Worm (Caenorhabditis elegans) whole organism, young adult: Measurements from ENCODE around the gene Y105C5B.9.

ENCODE experiments used
- B0019.2 ChIP-seq: fragments of 200-800 bp; sonication (Bioruptor generic); conservative IDR thresholded peaks from 2 replicates; pipeline ENCODE4 v1.3.6; 2022; ENCODE audit warnings: missing genetic modification reagents, missing genetic modification characterization, missing compliant biosample characterization
- B0261.1 ChIP-seq: sonication (generic microtip); optimal IDR thresholded peaks from 2 replicates; lab custom pipeline; 2016; ENCODE audit warnings: mild to moderate bottlenecking, missing genetic modification characterization, moderate library complexity, missing compliant biosample characterization
- D2030.7 ChIP-seq: fragments of 200-800 bp; sonication (Bioruptor generic); IDR thresholded peaks from 2 replicates; pipeline ENCODE4 v1.3.6; 2022; ENCODE audit warnings: missing genetic modification reagents, missing genetic modification characterization, missing compliant biosample characterization
- F39B2.1 ChIP-seq: fragments of 200-800 bp; sonication (Bioruptor generic); IDR thresholded peaks from 2 replicates; pipeline ENCODE4 v1.3.6; 2022; ENCODE audit warnings: missing genetic modification reagents, missing genetic modification characterization, missing compliant biosample characterization
- F57C9.4 ChIP-seq: sonication (generic microtip); optimal IDR thresholded peaks from 2 replicates; lab custom pipeline; 2017; ENCODE audit warnings: mild to moderate bottlenecking, missing genetic modification characterization, missing compliant biosample characterization
- Y56A3A.18 ChIP-seq: fragments of 200-800 bp; sonication (Bioruptor generic); IDR thresholded peaks from 2 replicates; pipeline ENCODE4 v1.3.6; 2022; ENCODE audit warnings: missing genetic modification reagents, missing genetic modification characterization, missing compliant biosample characterization
- akir-1 ChIP-seq: fragments of 200-800 bp; sonication (Bioruptor generic); optimal IDR thresholded peaks from 2 replicates; lab custom pipeline; 2018; ENCODE audit warnings: mild to moderate bottlenecking, missing genetic modification characterization, moderate library complexity, missing compliant biosample characterization
- ama-1 ChIP-seq, 3 experiments: fragments of 150-350 bp in 1 of 3; sonication (generic microtip) in 2 of 3; optimal IDR thresholded peaks; 2 replicates each; lab custom pipeline; 2014 to 2018; ENCODE audit warnings: missing biosample characterization in 2 of 3, missing genetic modification characterization in 2 of 3, missing genetic modification reagents in 2 of 3
- aptf-2 ChIP-seq: fragments of 200-800 bp; sonication (Bioruptor generic); conservative IDR thresholded peaks from 2 replicates; pipeline ENCODE4 v1.3.6; 2022; ENCODE audit warnings: missing genetic modification reagents, missing genetic modification characterization, missing compliant biosample characterization
- attf-6 ChIP-seq: fragments of 200-800 bp; sonication (Bioruptor generic); IDR thresholded peaks from 2 replicates; pipeline ENCODE4 v1.3.6; 2022; ENCODE audit warnings: missing genetic modification reagents, missing genetic modification characterization, missing compliant biosample characterization
- ceh-27 ChIP-seq: fragments of 200-800 bp; sonication (Bioruptor generic); optimal IDR thresholded peaks from 2 replicates; lab custom pipeline; 2018; ENCODE audit warnings: mild to moderate bottlenecking, missing genetic modification characterization, moderate library complexity, missing compliant biosample characterization
- ceh-40 ChIP-seq: fragments of 200-800 bp; sonication (Bioruptor generic); IDR thresholded peaks from 2 replicates; pipeline ENCODE4 v1.3.6; 2022; ENCODE audit warnings: missing genetic modification characterization, missing compliant biosample characterization
- die-1 ChIP-seq: sonication (generic microtip); optimal IDR thresholded peaks from 2 replicates; lab custom pipeline; 2016; ENCODE audit warnings: missing genotype, mild to moderate bottlenecking, missing genetic modification characterization, missing compliant biosample characterization
- dox-1 ChIP-seq: fragments of 200-800 bp; sonication (Bioruptor generic); IDR thresholded peaks from 2 replicates; pipeline ENCODE4 v1.3.6; 2022; ENCODE audit warnings: missing genetic modification reagents, missing genetic modification characterization, missing compliant biosample characterization
- egl-18 ChIP-seq: fragments of 200-800 bp; sonication (Bioruptor generic); IDR thresholded peaks from 2 replicates; pipeline ENCODE4 v1.3.6; 2022; ENCODE audit warnings: missing genetic modification reagents, missing genetic modification characterization, missing compliant biosample characterization
- egl-44 ChIP-seq: fragments of 200-800 bp; sonication (Bioruptor generic); IDR thresholded peaks from 2 replicates; pipeline ENCODE4 v1.3.6; 2022; ENCODE audit warnings: missing genetic modification reagents, missing genetic modification characterization, missing compliant biosample characterization
- him-1 ChIP-seq: sonication (generic microtip); optimal IDR thresholded peaks from 2 replicates; lab custom pipeline; 2016; ENCODE audit warnings: missing genotype, missing genetic modification reagents, missing genetic modification characterization, missing compliant biosample characterization
- hlh-26 ChIP-seq: fragments of 200-800 bp; sonication (Bioruptor generic); conservative IDR thresholded peaks from 2 replicates; pipeline ENCODE4 v1.3.6; 2022; ENCODE audit warnings: missing genetic modification reagents, missing genetic modification characterization, missing compliant biosample characterization
- hmg-1.2 ChIP-seq: fragments of 200-800 bp; sonication (Bioruptor generic); IDR thresholded peaks from 2 replicates; pipeline ENCODE4 v1.3.6; 2022; ENCODE audit warnings: missing genetic modification reagents, missing genetic modification characterization, missing compliant biosample characterization
- hsf-1 ChIP-seq: fragments of 200-800 bp; sonication (Bioruptor generic); IDR thresholded peaks from 2 replicates; pipeline ENCODE4 v1.3.6; 2022; ENCODE audit warnings: missing genetic modification reagents, missing genetic modification characterization, missing compliant biosample characterization
- lin-26 ChIP-seq: fragments of 200-800 bp; sonication (Bioruptor generic); IDR thresholded peaks from 2 replicates; pipeline ENCODE4 v1.3.6; 2022; ENCODE audit warnings: missing genetic modification reagents, missing genetic modification characterization, missing compliant biosample characterization
- lir-1 ChIP-seq: fragments of 200-800 bp; sonication (Bioruptor generic); conservative IDR thresholded peaks from 2 replicates; pipeline ENCODE4 v1.3.6; 2022; ENCODE audit warnings: missing genetic modification reagents, missing genetic modification characterization, missing compliant biosample characterization
- mel-28 ChIP-seq: sonication (generic microtip); optimal IDR thresholded peaks from 2 replicates; lab custom pipeline; 2016; ENCODE audit warnings: borderline replicate concordance, mild to moderate bottlenecking, missing genetic modification characterization, missing compliant biosample characterization
- nhr-120 ChIP-seq: fragments of 200-800 bp; sonication (Bioruptor generic); IDR thresholded peaks from 2 replicates; pipeline ENCODE4 v1.3.6; 2022; ENCODE audit warnings: missing genetic modification characterization, missing compliant biosample characterization
- nhr-27 ChIP-seq: fragments of 200-800 bp; sonication (Bioruptor generic); optimal IDR thresholded peaks from 2 replicates; lab custom pipeline; 2018; ENCODE audit warnings: mild to moderate bottlenecking, missing genetic modification characterization, moderate library complexity, missing compliant biosample characterization
- nhr-80 ChIP-seq: sonication (generic microtip); optimal IDR thresholded peaks from 2 replicates; lab custom pipeline; 2016; ENCODE audit warnings: missing genetic modification characterization, missing compliant biosample characterization
- nhr-90 ChIP-seq: sonication (generic microtip); optimal IDR thresholded peaks from 2 replicates; lab custom pipeline; 2016; ENCODE audit warnings: missing genotype, mild to moderate bottlenecking, missing genetic modification characterization, missing compliant biosample characterization
- pha-4 ChIP-seq: fragments of 150-350 bp; sonication (generic microtip); optimal IDR thresholded peaks from 2 replicates; lab custom pipeline; 2014; ENCODE audit warnings: missing biosample characterization, missing genetic modification reagents, missing genetic modification characterization
- repo-1 ChIP-seq: sonication (generic microtip); optimal IDR thresholded peaks from 2 replicates; lab custom pipeline; 2017; ENCODE audit warnings: mild to moderate bottlenecking, missing genetic modification characterization, missing compliant biosample characterization
- rpc-1 ChIP-seq, 2 experiments: fragments of 150-350 bp in 1 of 2; sonication (generic microtip) in 1 of 2; optimal IDR thresholded peaks; 2 replicates each; lab custom pipeline; 2014 to 2018; ENCODE audit warnings: missing biosample characterization in 1 of 2, missing genetic modification characterization in 1 of 2, missing genetic modification reagents in 1 of 2, missing genotype in 1 of 2
- sea-2 ChIP-seq: fragments of 200-800 bp; sonication (Bioruptor generic); IDR thresholded peaks from 2 replicates; pipeline ENCODE4 v1.3.6; 2022; ENCODE audit warnings: missing genetic modification characterization, missing compliant biosample characterization
- snpc-1.1 ChIP-seq: sonication (generic microtip); optimal IDR thresholded peaks from 2 replicates; lab custom pipeline; 2017; ENCODE audit warnings: missing genetic modification characterization, mild to moderate bottlenecking, missing compliant biosample characterization, antibody characterized with exemption, moderate library complexity, missing genotype, missing genetic modification reagents; ENCODE audit not compliant: insufficient read depth
- snpc-4 ChIP-seq, 5 experiments: fragments of 150-350 bp in 1 of 5; sonication (generic microtip) in 4 of 5; optimal IDR thresholded peaks; 2 replicates each; lab custom pipeline; 2014 to 2018; ENCODE audit warnings: missing genetic modification characterization in 5 of 5, missing biosample characterization in 3 of 5, antibody characterized with exemption in 2 of 5, mild to moderate bottlenecking in 2 of 5, missing compliant biosample characterization in 2 of 5, missing genotype in 2 of 5, moderate library complexity in 2 of 5, missing genetic modification reagents in 1 of 5
- zfh-2 ChIP-seq: fragments of 200-800 bp; sonication (Bioruptor generic); conservative IDR thresholded peaks from 2 replicates; pipeline ENCODE4 v1.3.6; 2022; ENCODE audit warnings: missing genetic modification reagents, missing genetic modification characterization, missing compliant biosample characterization
- ztf-18 ChIP-seq: sonication (generic microtip); optimal IDR thresholded peaks from 2 replicates; lab custom pipeline; 2016; ENCODE audit warnings: missing genotype, mild to moderate bottlenecking, missing genetic modification characterization, missing compliant biosample characterization
- ztf-25 ChIP-seq: fragments of 200-800 bp; sonication (Bioruptor generic); IDR thresholded peaks from 2 replicates; pipeline ENCODE4 v1.3.6; 2022; ENCODE audit warnings: missing genetic modification reagents, missing genetic modification characterization, missing compliant biosample characterization
- ztf-3 ChIP-seq: fragments of 200-800 bp; sonication (Bioruptor generic); optimal IDR thresholded peaks from 2 replicates; lab custom pipeline; 2018; ENCODE audit warnings: mild to moderate bottlenecking, missing genetic modification characterization, missing compliant biosample characterization

The Y105C5B.9 gene

ce11 chrIV:15933814-15934213 lies 3.4 kb downstream of the Y105C5B.9 start, which contains the start of gene srv-16:
Gene srv-16, minus strand, starts transcription at chrIV:15933914.
- TF ChIP-seq ceh-40 (GFP tag; lab: Robert Waterston, UW) (no peak), Y56A3A.18 (no peak), snpc-4 (GFP tag; optimal IDR thresholded peaks at IDR 0.05; lab: Kevin White, UChicago) (no peak), snpc-4 (tag; optimal IDR thresholded peaks at IDR 0.05; lab: Kevin White, UChicago) (peak in 1 of 4 experiments; percentile 44)
- TF ChIP-seq, all 124 proteins: peak for 1

- TF ChIP-seq nhr-80 (tag; lab: Kevin White, UChicago) (no peak), snpc-4 (GFP tag; optimal IDR thresholded peaks at IDR 0.05; lab: Kevin White, UChicago) (no peak), snpc-4 (tag; optimal IDR thresholded peaks at IDR 0.05; lab: Kevin White, UChicago) (peak in 1 of 4 experiments; percentile 81)
These were observed 6.7 kb downstream of the Y105C5B.9 start for ce11 chrIV:15937088-15937487.

ce11 chrIV:15938471-15938870 lies 8.1 kb downstream of the Y105C5B.9 start:
- no peak for TF ChIP-seq snpc-4 (GFP tag; optimal IDR thresholded peaks at IDR 0.05; lab: Kevin White, UChicago)
- TF ChIP-seq snpc-4 (tag; optimal IDR thresholded peaks at IDR 0.05; lab: Kevin White, UChicago) = peak in 1 of 4 experiments; percentile 88
- no peak for TF ChIP-seq die-1
- TF ChIP-seq lir-1 (GFP tag; lab: Robert Waterston, UW) = no peak
- TF ChIP-seq pha-4 (tag; lab: Kevin White, UChicago) = no peak
- TF ChIP-seq hlh-26 = no peak
- TF ChIP-seq hmg-1.2 (GFP tag; lab: Robert Waterston, UW) = no peak
- TF ChIP-seq F39B2.1 (GFP tag; lab: Robert Waterston, UW) = no peak
- no peak for TF ChIP-seq sea-2 (GFP tag; lab: Robert Waterston, UW)
- TF ChIP-seq ztf-25 (GFP tag; lab: Robert Waterston, UW) = no peak
- TF ChIP-seq aptf-2 = no peak
- TF ChIP-seq B0261.1 (tag; lab: Kevin White, UChicago) = no peak
- no peak for TF ChIP-seq ztf-18 (tag; lab: Kevin White, UChicago)
- 0 out of 2 replicates have a peak, but pooled peaks have one; percentile 23 for TF ChIP-seq dox-1
- no peak for TF ChIP-seq nhr-120 (GFP tag; lab: Robert Waterston, UW)
- TF ChIP-seq hsf-1 (GFP tag; lab: Robert Waterston, UW) = no peak
- TF ChIP-seq D2030.7 (GFP tag; lab: Robert Waterston, UW) = no peak
- no peak for TF ChIP-seq ztf-3 (GFP tag; lab: Kevin White, UChicago)
- TF ChIP-seq B0019.2 (GFP tag; lab: Robert Waterston, UW) = no peak
- TF ChIP-seq egl-44 (GFP tag; lab: Robert Waterston, UW) = no peak
- no peak for TF ChIP-seq nhr-27 (tag; lab: Kevin White, UChicago)
- peak; percentile 52; the same call in 1 of the 2 replicates for TF ChIP-seq attf-6 (GFP tag; lab: Robert Waterston, UW)
- TF ChIP-seq akir-1 (GFP tag; lab: Kevin White, UChicago) = no peak
- peak; percentile 36; the same call in 1 of the 2 replicates for TF ChIP-seq zfh-2 (GFP tag; lab: Robert Waterston, UW)
- TF ChIP-seq snpc-1.1 (tag; lab: Kevin White, UChicago) = no peak
- no peak for TF ChIP-seq mel-28 (tag; lab: Kevin White, UChicago)
- no peak for TF ChIP-seq F57C9.4 (tag; lab: Kevin White, UChicago)
- no peak for TF ChIP-seq ama-1 (optimal IDR thresholded peaks at IDR 0.05; lab: Kevin White, UChicago)
- TF ChIP-seq ama-1 (GFP tag; optimal IDR thresholded peaks at IDR 0.05; lab: Kevin White, UChicago) = no peak
- no peak for TF ChIP-seq him-1 (tag; lab: Kevin White, UChicago)
- no peak for TF ChIP-seq ceh-40 (GFP tag; lab: Robert Waterston, UW)

- TF ChIP-seq ceh-27 (GFP tag; lab: Kevin White, UChicago) = no peak
- TF ChIP-seq snpc-4 (GFP tag; optimal IDR thresholded peaks at IDR 0.05; lab: Kevin White, UChicago) = no peak
- peak in 2 of 4 experiments; percentile 21 to 91 for TF ChIP-seq snpc-4 (tag; optimal IDR thresholded peaks at IDR 0.05; lab: Kevin White, UChicago)
- TF ChIP-seq repo-1 (tag; lab: Kevin White, UChicago) = no peak
- TF ChIP-seq egl-18 = 0 out of 2 replicates have a peak, but pooled peaks have one; percentile 12
- TF ChIP-seq snpc-1.1 (tag; lab: Kevin White, UChicago) = peak; percentile 41
- peak; percentile 65 for TF ChIP-seq zfh-2 (GFP tag; lab: Robert Waterston, UW)
- TF ChIP-seq dox-1 = 0 out of 2 replicates have a peak, but pooled peaks have one; percentile 10
- peak; percentile 77 for TF ChIP-seq attf-6 (GFP tag; lab: Robert Waterston, UW)
- TF ChIP-seq nhr-90 (tag; lab: Kevin White, UChicago) = no peak
- no peak for TF ChIP-seq rpc-1 (optimal IDR thresholded peaks at IDR 0.05; lab: Kevin White, UChicago)
- no peak for TF ChIP-seq rpc-1 (tag; optimal IDR thresholded peaks at IDR 0.05; lab: Kevin White, UChicago)
- TF ChIP-seq lin-26 = 0 out of 2 replicates have a peak, but pooled peaks have one; percentile 52
These were observed 10.4 kb downstream of the Y105C5B.9 start for ce11 chrIV:15940811-15941210.
